Worm (Caenorhabditis elegans) whole organism, late embryonic: ENCODE measurements around the gene C13A2.12.

Experiments used
- T23F11.4 ChIP-seq: fragments of 200-800 bp; sonication (Bioruptor generic); optimal IDR thresholded peaks from 2 replicates; lab custom pipeline; 2018; ENCODE audit warnings: mild to moderate bottlenecking, missing genetic modification characterization, missing compliant biosample characterization
- ceh-34 ChIP-seq: sonication (generic microtip); optimal IDR thresholded peaks from 2 replicates; lab custom pipeline; 2016; ENCODE audit warnings: mild to moderate bottlenecking, missing genetic modification characterization, missing compliant biosample characterization
- ceh-6 ChIP-seq: fragments of 200-800 bp; sonication (Bioruptor generic); optimal IDR thresholded peaks from 2 replicates; lab custom pipeline; 2018; ENCODE audit warnings: mild to moderate bottlenecking, missing genetic modification characterization, missing compliant biosample characterization
- elt-2 ChIP-seq: sonication (generic microtip); optimal IDR thresholded peaks from 2 replicates; lab custom pipeline; 2016; ENCODE audit warnings: missing genetic modification reagents, missing genetic modification characterization, missing compliant biosample characterization
- hlh-30 ChIP-seq: sonication (generic microtip); optimal IDR thresholded peaks from 2 replicates; lab custom pipeline; 2017; ENCODE audit warnings: antibody characterized with exemption, missing genetic modification characterization, missing compliant biosample characterization; ENCODE audit not compliant: insufficient read depth
- lim-6 ChIP-seq: sonication (generic microtip); optimal IDR thresholded peaks from 2 replicates; lab custom pipeline; 2016; ENCODE audit warnings: missing genetic modification characterization, missing compliant biosample characterization
- nhr-11 ChIP-seq: fragments of 150-350 bp; optimal IDR thresholded peaks from 2 replicates; lab custom pipeline; 2014; ENCODE audit warnings: missing biosample characterization, missing genetic modification characterization
- pqm-1 ChIP-seq: sonication (generic microtip); optimal IDR thresholded peaks from 2 replicates; lab custom pipeline; 2016; ENCODE audit warnings: missing genetic modification characterization, missing compliant biosample characterization
- sdc-2 ChIP-seq: sonication (generic microtip); optimal IDR thresholded peaks from 2 replicates; lab custom pipeline; 2016; ENCODE audit warnings: missing genotype, missing genetic modification characterization, missing compliant biosample characterization
- tbx-2 ChIP-seq: sonication (generic microtip); optimal IDR thresholded peaks from 2 replicates; lab custom pipeline; 2016; ENCODE audit warnings: missing genetic modification characterization, missing compliant biosample characterization

DNA sequence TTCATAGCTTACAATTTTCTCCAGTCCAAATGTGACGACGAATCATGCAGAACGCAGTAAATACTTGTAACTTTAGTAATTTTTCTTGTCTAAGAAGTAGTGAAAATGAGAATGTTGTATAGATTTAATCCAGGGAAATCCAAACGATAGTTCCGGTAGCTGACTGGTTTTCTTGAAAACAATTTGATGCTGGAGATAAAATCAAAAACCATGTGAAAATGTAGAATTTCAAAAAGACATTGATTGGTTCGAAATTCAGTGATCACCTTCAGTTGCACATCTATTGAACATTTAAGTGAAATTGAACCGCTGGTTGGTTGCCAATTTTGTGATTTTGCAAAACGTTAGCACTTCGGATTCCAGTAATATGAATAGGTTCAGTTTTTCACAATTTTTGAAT, 5.0 kb downstream of the C13A2.12 start, which contains the start of gene C13A2.9:
- TF ChIP-seq lim-6 (tag; lab: Kevin White, UChicago) (no peak), pqm-1 (tag; lab: Kevin White, UChicago) (no peak), sdc-2 (no peak), hlh-30 (no peak), elt-2 (tag; lab: Kevin White, UChicago) (no peak), ceh-34 (tag; lab: Kevin White, UChicago) (no peak), T23F11.4 (GFP tag; lab: Kevin White, UChicago) (no peak), tbx-2 (tag; lab: Kevin White, UChicago) (no peak), nhr-11 (tag; lab: Kevin White, UChicago) (no peak), ceh-6 (GFP tag; lab: Kevin White, UChicago) (no peak)
